ENCODE assay signal across 1 fruit fly cellular context in the genomic region with DNA sequence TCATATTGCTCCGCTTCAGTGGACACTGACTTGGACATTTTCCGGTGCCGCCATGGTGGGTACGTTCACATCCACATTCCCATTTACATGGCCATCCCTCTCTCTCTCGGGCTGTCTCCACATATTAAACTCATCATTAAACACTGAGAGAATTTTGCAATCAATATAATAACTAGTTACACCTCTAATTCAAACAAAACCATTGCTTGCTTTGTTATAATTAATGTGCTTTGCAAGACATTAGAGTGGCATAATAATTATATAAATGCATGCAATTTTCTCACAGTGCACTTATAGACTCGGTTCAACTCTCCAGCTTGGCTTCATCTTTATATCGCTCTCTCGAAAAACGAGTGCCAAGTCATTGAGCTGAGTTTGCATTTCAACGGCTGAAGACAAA.
A peak's percentile ranks its signal among the peaks of the same experiment; 100 is the strongest.
TF ChIP-seq lines count a peak whose summit lies in the region.

No protein-coding gene starts in this region.

TF ChIP-seq in whole organism, embryonic, 481 proteins besides CTCF, POLR2A, EP300 and RAD21 (continued from another document and continues in another):
- TF ChIP-seq YL-1 (GFP tag; optimal IDR thresholded peaks at IDR 0.05; lab: Kevin White, UChicago) (no peak), ato (GFP tag; IDR thresholded peaks at IDR 0.05; lab: Robert Waterston, UW; ENCODE audit: partially characterized antibody) (no peak), Xbp1 (GFP tag; optimal IDR thresholded peaks at IDR 0.05; lab: Kevin White, UChicago) (peak; percentile 65), HLHmδ (GFP tag; optimal IDR thresholded peaks at IDR 0.05; lab: Kevin White, UChicago) (no peak), CG32532 (GFP tag; IDR thresholded peaks at IDR 0.05; lab: Robert Waterston, UW) (peak; percentile 61; the same call in 1 of the 2 replicates), otp (GFP tag; IDR thresholded peaks at IDR 0.05; lab: Robert Waterston, UW) (peak; percentile 81; the same call in 2 of the 3 replicates), Doc3 (GFP tag; IDR thresholded peaks at IDR 0.05; lab: Robert Waterston, UW; ENCODE audit: partially characterized antibody) (no peak), H15 (GFP tag; IDR thresholded peaks at IDR 0.05; lab: Robert Waterston, UW) (peak; percentile 77; the same call in 2 of the 3 replicates), CG17328 (GFP tag; IDR thresholded peaks at IDR 0.05; lab: Robert Waterston, UW) (peak; percentile 86), Fer3 (tag; optimal IDR thresholded peaks at IDR 0.05; lab: Kevin White, UChicago) (peak; percentile 50), CG6689 (GFP tag; IDR thresholded peaks at IDR 0.05; lab: Robert Waterston, UW) (peak; percentile 73), stc (GFP tag; IDR thresholded peaks at IDR 0.05; lab: Robert Waterston, UW) (peak; percentile 76), CG14441 (GFP tag; IDR thresholded peaks at IDR 0.05; lab: Robert Waterston, UW) (peak; percentile 82), CG14014 (GFP tag; IDR thresholded peaks at IDR 0.05; lab: Robert Waterston, UW) (peak; percentile 74), nerfin-1 (tag; optimal IDR thresholded peaks at IDR 0.05; lab: Kevin White, UChicago) (peak; percentile 11), CG7963 (GFP tag; IDR thresholded peaks at IDR 0.05; lab: Robert Waterston, UW; ENCODE audit: partially characterized antibody) (no peak), HLH3B (GFP tag; IDR thresholded peaks at IDR 0.05; lab: Robert Waterston, UW) (peak; percentile 82), CG8281 (tag; optimal IDR thresholded peaks at IDR 0.05; lab: Kevin White, UChicago) (peak; percentile 15), salm (tag; optimal IDR thresholded peaks at IDR 0.05; lab: Kevin White, UChicago) (peak; percentile 26), CG11247 (GFP tag; IDR thresholded peaks at IDR 0.05; lab: Robert Waterston, UW) (peak; percentile 52), Hr39 (optimal IDR thresholded peaks at IDR 0.05; lab: Kevin White, UChicago) (no peak), CG12219 (GFP tag; optimal IDR thresholded peaks at IDR 0.05; lab: Kevin White, UChicago) (peak; percentile 56), CG10209 (GFP tag; optimal IDR thresholded peaks at IDR 0.05; lab: Kevin White, UChicago) (peak; percentile 42), Nf-YA (GFP tag; IDR thresholded peaks at IDR 0.05; lab: Robert Waterston, UW) (peak; percentile 63), CG9727 (GFP tag; optimal IDR thresholded peaks at IDR 0.05; lab: Kevin White, UChicago) (peak; percentile 42), Hr78 (GFP tag; optimal IDR thresholded peaks at IDR 0.05; lab: Kevin White, UChicago) (no peak), sqz (GFP tag; optimal IDR thresholded peaks at IDR 0.05; lab: Kevin White, UChicago) (peak; percentile 18), CG33213 (GFP tag; optimal IDR thresholded peaks at IDR 0.05; lab: Kevin White, UChicago) (peak; percentile 56), NC2β (GFP tag; optimal IDR thresholded peaks at IDR 0.05; lab: Kevin White, UChicago) (peak; percentile 30), fru (optimal IDR thresholded peaks at IDR 0.05; lab: Kevin White, UChicago) (no peak), CG6813 (GFP tag; optimal IDR thresholded peaks at IDR 0.05; lab: Kevin White, UChicago) (peak; percentile 40), CG6791 (GFP tag; IDR thresholded peaks at IDR 0.05; lab: Robert Waterston, UW; ENCODE audit: partially characterized antibody) (no peak), CG8944 (GFP tag; optimal IDR thresholded peaks at IDR 0.05; lab: Kevin White, UChicago) (no peak), Opbp (GFP tag; IDR thresholded peaks at IDR 0.05; lab: Robert Waterston, UW; ENCODE audit: partially characterized antibody) (no peak), CG7987 (GFP tag; optimal IDR thresholded peaks at IDR 0.05; lab: Kevin White, UChicago) (no peak), Lhr (GFP tag; optimal IDR thresholded peaks at IDR 0.05; lab: Kevin White, UChicago) (no peak), CG9215 (GFP tag; IDR thresholded peaks at IDR 0.05; lab: Robert Waterston, UW) (peak; percentile 34; the same call in 1 of the 2 replicates), eyg (GFP tag; optimal IDR thresholded peaks at IDR 0.05; lab: Kevin White, UChicago) (peak; percentile 9), CG11560 (tag; IDR thresholded peaks at IDR 0.05; lab: Robert Waterston, UW) (0 out of 3 replicates have a peak, but pooled peaks have one; percentile 57), Sry-β (GFP tag; optimal IDR thresholded peaks at IDR 0.05; lab: Kevin White, UChicago) (no peak), CG12155 (GFP tag; optimal IDR thresholded peaks at IDR 0.05; lab: Kevin White, UChicago) (peak; percentile 43), CG18011 (GFP tag; optimal IDR thresholded peaks at IDR 0.05; lab: Kevin White, UChicago) (no peak), CG1603 (tag; optimal IDR thresholded peaks at IDR 0.05; lab: Kevin White, UChicago) (peak; percentile 82), bbx (GFP tag; IDR thresholded peaks at IDR 0.05; lab: Robert Waterston, UW; ENCODE audit: partially characterized antibody) (no peak), CG2129 (GFP tag; IDR thresholded peaks at IDR 0.05; lab: Robert Waterston, UW; ENCODE audit: partially characterized antibody) (no peak), CG31388 (GFP tag; optimal IDR thresholded peaks at IDR 0.05; lab: Kevin White, UChicago) (peak; percentile 23), Awh (GFP tag; IDR thresholded peaks at IDR 0.05; lab: Robert Waterston, UW) (peak; percentile 56; the same call in 1 of the 2 replicates), lab (GFP tag; optimal IDR thresholded peaks at IDR 0.05; lab: Kevin White, UChicago) (no peak), nau (GFP tag; optimal IDR thresholded peaks at IDR 0.05; lab: Kevin White, UChicago) (no peak), Fer2 (tag; optimal IDR thresholded peaks at IDR 0.05; lab: Kevin White, UChicago) (no peak), ranshi (GFP tag; IDR thresholded peaks at IDR 0.05; lab: Robert Waterston, UW) (peak; percentile 67), sim (GFP tag; IDR thresholded peaks at IDR 0.05; lab: Robert Waterston, UW) (peak; percentile 30; the same call in 1 of the 2 replicates), gsb (GFP tag; IDR thresholded peaks at IDR 0.05; lab: Robert Waterston, UW) (peak; percentile 46; the same call in 1 of the 2 replicates), Atf3 (GFP tag; optimal IDR thresholded peaks at IDR 0.05; lab: Kevin White, UChicago) (peak; percentile 26), ind (GFP tag; optimal IDR thresholded peaks at IDR 0.05; lab: Kevin White, UChicago) (peak; percentile 72), bcd (GFP tag; optimal IDR thresholded peaks at IDR 0.05; lab: Kevin White, UChicago) (peak; percentile 59), Hmr (GFP tag; optimal IDR thresholded peaks at IDR 0.05; lab: Kevin White, UChicago) (no peak), CG8089 (GFP tag; optimal IDR thresholded peaks at IDR 0.05; lab: Kevin White, UChicago) (peak; percentile 44), fd3F (GFP tag; optimal IDR thresholded peaks at IDR 0.05; lab: Kevin White, UChicago) (no peak), CG7556 (GFP tag; optimal IDR thresholded peaks at IDR 0.05; lab: Kevin White, UChicago) (peak; percentile 54), CG6654 (GFP tag; optimal IDR thresholded peaks at IDR 0.05; lab: Kevin White, UChicago) (no peak), C15 (GFP tag; IDR thresholded peaks at IDR 0.05; lab: Robert Waterston, UW) (0 out of 3 replicates have a peak, but pooled peaks have one; percentile 36), CG11504 (tag; optimal IDR thresholded peaks at IDR 0.05; lab: Kevin White, UChicago) (no peak), CG14667 (GFP tag; IDR thresholded peaks at IDR 0.05; lab: Robert Waterston, UW) (peak; percentile 53; the same call in 1 of the 2 replicates), CG14050 (GFP tag; IDR thresholded peaks at IDR 0.05; lab: Robert Waterston, UW) (peak; percentile 29; the same call in 1 of the 3 replicates), HHEX (GFP tag; optimal IDR thresholded peaks at IDR 0.05; lab: Kevin White, UChicago) (peak; percentile 26), gfzf (GFP tag; optimal IDR thresholded peaks at IDR 0.05; lab: Kevin White, UChicago) (no peak), CG13894 (tag; optimal IDR thresholded peaks at IDR 0.05; lab: Kevin White, UChicago) (no peak), Fer1 (GFP tag; optimal IDR thresholded peaks at IDR 0.05; lab: Kevin White, UChicago) (peak; percentile 65), stwl (tag; optimal IDR thresholded peaks at IDR 0.05; lab: Kevin White, UChicago) (no peak), unc-4 (GFP tag; IDR thresholded peaks at IDR 0.05; lab: Robert Waterston, UW; ENCODE audit: partially characterized antibody) (no peak), Dip3 (GFP tag; optimal IDR thresholded peaks at IDR 0.05; lab: Kevin White, UChicago) (peak; percentile 3), dimm (GFP tag; IDR thresholded peaks at IDR 0.05; lab: Robert Waterston, UW) (peak; percentile 67), Hr51 (GFP tag; optimal IDR thresholded peaks at IDR 0.05; lab: Kevin White, UChicago) (no peak), TFAM (GFP tag; optimal IDR thresholded peaks at IDR 0.05; lab: Kevin White, UChicago) (no peak), Dip2 (GFP tag; IDR thresholded peaks at IDR 0.05; lab: Robert Waterston, UW) (no peak), jigr1 (GFP tag; IDR thresholded peaks at IDR 0.05; lab: Robert Waterston, UW) (no peak), CG13287 (GFP tag; IDR thresholded peaks at IDR 0.05; lab: Robert Waterston, UW; ENCODE audit: partially characterized antibody) (no peak), BEAF-32 (GFP tag; optimal IDR thresholded peaks at IDR 0.05; lab: Kevin White, UChicago) (no peak), CG11398 (GFP tag; optimal IDR thresholded peaks at IDR 0.05; lab: Kevin White, UChicago) (peak; percentile 17), Spps (tag; optimal IDR thresholded peaks at IDR 0.05; lab: Kevin White, UChicago) (no peak), ara (GFP tag; IDR thresholded peaks at IDR 0.05; lab: Robert Waterston, UW) (peak; percentile 76), CG9876 (GFP tag; optimal IDR thresholded peaks at IDR 0.05; lab: Kevin White, UChicago) (peak; percentile 5), CG2199 (GFP tag; IDR thresholded peaks at IDR 0.05; lab: Robert Waterston, UW) (no peak; the same call in 2 of the 3 replicates), usp (GFP tag; optimal IDR thresholded peaks at IDR 0.05; lab: Kevin White, UChicago) (no peak), tll (GFP tag; optimal IDR thresholded peaks at IDR 0.05; lab: Kevin White, UChicago) (no peak), yki (optimal IDR thresholded peaks at IDR 0.05; lab: Kevin White, UChicago) (no peak), CG14860 (GFP tag; IDR thresholded peaks at IDR 0.05; lab: Robert Waterston, UW; ENCODE audit: partially characterized antibody) (no peak), Dref (GFP tag; IDR thresholded peaks at IDR 0.05; lab: Robert Waterston, UW) (no peak), hbn (GFP tag; IDR thresholded peaks at IDR 0.05; lab: Robert Waterston, UW; ENCODE audit: partially characterized antibody) (no peak), HLH54F (GFP tag; optimal IDR thresholded peaks at IDR 0.05; lab: Kevin White, UChicago) (peak; percentile 29), ERR (GFP tag; optimal IDR thresholded peaks at IDR 0.05; lab: Kevin White, UChicago) (peak; percentile 47), Vsx1 (GFP tag; optimal IDR thresholded peaks at IDR 0.05; lab: Kevin White, UChicago) (no peak), ci (GFP tag; IDR thresholded peaks at IDR 0.05; lab: Robert Waterston, UW) (peak; percentile 91), chm (GFP tag; IDR thresholded peaks at IDR 0.05; lab: Robert Waterston, UW) (no peak; the same call in 1 of the 2 replicates), CG17829 (tag; optimal IDR thresholded peaks at IDR 0.05; lab: Kevin White, UChicago) (peak; percentile 68), Hr3 (GFP tag; optimal IDR thresholded peaks at IDR 0.05; lab: Kevin White, UChicago) (peak; percentile 56), sc (optimal IDR thresholded peaks at IDR 0.05; lab: Kevin White, UChicago) (no peak), sc (GFP tag; optimal IDR thresholded peaks at IDR 0.05; lab: Kevin White, UChicago) (peak; percentile 35), h (optimal IDR thresholded peaks at IDR 0.05; lab: Kevin White, UChicago) (no peak), CG6272 (GFP tag; IDR thresholded peaks at IDR 0.05; lab: Robert Waterston, UW) (peak; percentile 48; the same call in 1 of the 2 replicates), CG17385 (GFP tag; optimal IDR thresholded peaks at IDR 0.05; lab: Kevin White, UChicago) (peak; percentile 56), CG4707 (GFP tag; optimal IDR thresholded peaks at IDR 0.05; lab: Kevin White, UChicago) (peak; percentile 26), knrl (GFP tag; IDR thresholded peaks at IDR 0.05; lab: Robert Waterston, UW; ENCODE audit: partially characterized antibody) (no peak), CG13424 (tag; optimal IDR thresholded peaks at IDR 0.05; lab: Kevin White, UChicago) (peak; percentile 58), p53 (GFP tag; optimal IDR thresholded peaks at IDR 0.05; lab: Kevin White, UChicago) (peak; percentile 14), schlank (tag; optimal IDR thresholded peaks at IDR 0.05; lab: Kevin White, UChicago) (no peak), bowl (GFP tag; IDR thresholded peaks at IDR 0.05; lab: Robert Waterston, UW) (0 out of 2 replicates have a peak, but pooled peaks have one; percentile 29), Hsf (GFP tag; optimal IDR thresholded peaks at IDR 0.05; lab: Kevin White, UChicago) (peak; percentile 72), run (tag; optimal IDR thresholded peaks at IDR 0.05; lab: Kevin White, UChicago) (peak; percentile 17), pnt (GFP tag; optimal IDR thresholded peaks at IDR 0.05; lab: Kevin White, UChicago) (peak; percentile 64), CG8359 (GFP tag; optimal IDR thresholded peaks at IDR 0.05; lab: Kevin White, UChicago; ENCODE audit: borderline replicate concordance) (no peak), az2 (GFP tag; optimal IDR thresholded peaks at IDR 0.05; lab: Kevin White, UChicago) (peak; percentile 72), CG2889 (GFP tag; IDR thresholded peaks at IDR 0.05; lab: Robert Waterston, UW) (peak; percentile 52; the same call in 1 of the 3 replicates), Sox102F (GFP tag; optimal IDR thresholded peaks at IDR 0.05; lab: Kevin White, UChicago) (peak; percentile 77), mam (GFP tag; optimal IDR thresholded peaks at IDR 0.05; lab: Kevin White, UChicago) (peak; percentile 56), CG4360 (GFP tag; IDR thresholded peaks at IDR 0.05; lab: Robert Waterston, UW) (no peak), so (GFP tag; IDR thresholded peaks at IDR 0.05; lab: Robert Waterston, UW) (peak; percentile 77; the same call in 2 of the 3 replicates), corto (GFP tag; optimal IDR thresholded peaks at IDR 0.05; lab: Kevin White, UChicago) (peak; percentile 13), crol (GFP tag; IDR thresholded peaks at IDR 0.05; lab: Robert Waterston, UW) (no peak), CG3281 (GFP tag; optimal IDR thresholded peaks at IDR 0.05; lab: Kevin White, UChicago) (peak; percentile 28), slp2 (GFP tag; optimal IDR thresholded peaks at IDR 0.05; lab: Kevin White, UChicago) (peak; percentile 40), Six4 (GFP tag; optimal IDR thresholded peaks at IDR 0.05; lab: Kevin White, UChicago) (peak; percentile 58), Jarid2 (GFP tag; optimal IDR thresholded peaks at IDR 0.05; lab: Kevin White, UChicago) (no peak)
